Worm (Caenorhabditis elegans) whole organism, early embryonic: ENCODE data around the gene C39B10.4.

Source experiments
- B0310.2 ChIP-seq: sonication (generic microtip); optimal IDR thresholded peaks from 2 replicates; lab custom pipeline; 2016; ENCODE audit warnings: mild to moderate bottlenecking, missing genetic modification characterization, missing compliant biosample characterization
- aly-1 ChIP-seq: sonication (generic microtip); optimal IDR thresholded peaks from 2 replicates; lab custom pipeline; 2016; ENCODE audit warnings: missing genetic modification characterization, missing compliant biosample characterization
- ama-1 ChIP-seq: fragments of 150-350 bp; optimal IDR thresholded peaks from 2 replicates; lab custom pipeline; 2014
- ceh-13 ChIP-seq: fragments of 200-800 bp; sonication (Bioruptor generic); optimal IDR thresholded peaks from 2 replicates; lab custom pipeline; 2018; ENCODE audit warnings: mild to moderate bottlenecking, missing genetic modification characterization, missing compliant biosample characterization
- flt-1 ChIP-seq: fragments of 200-800 bp; sonication (Bioruptor generic); IDR thresholded peaks from 2 replicates; pipeline ENCODE4 v1.3.6; 2022; ENCODE audit warnings: missing genetic modification characterization, missing compliant biosample characterization
- hmbx-1 ChIP-seq: sonication (generic microtip); optimal IDR thresholded peaks from 2 replicates; lab custom pipeline; 2016; ENCODE audit warnings: mild to moderate bottlenecking, missing genetic modification characterization, missing compliant biosample characterization
- hmg-4 ChIP-seq: fragments of 200-800 bp; sonication (Bioruptor generic); optimal IDR thresholded peaks from 2 replicates; lab custom pipeline; 2018; ENCODE audit warnings: mild to moderate bottlenecking, missing genetic modification characterization, missing compliant biosample characterization
- hnd-1 ChIP-seq: sonication (generic microtip); optimal IDR thresholded peaks from 2 replicates; lab custom pipeline; 2016; ENCODE audit warnings: missing genetic modification characterization, missing compliant biosample characterization
- tbx-37 ChIP-seq: fragments of 200-800 bp; sonication (Bioruptor generic); conservative IDR thresholded peaks from 2 replicates; pipeline ENCODE4 v1.3.6; 2022; ENCODE audit warnings: missing genetic modification reagents, missing genetic modification characterization, missing compliant biosample characterization

- TF ChIP-seq hmg-4 (GFP tag; lab: Kevin White, UChicago): peak; percentile 65
- TF ChIP-seq hnd-1: no peak
- TF ChIP-seq ceh-13 (GFP tag; lab: Kevin White, UChicago): no peak
- TF ChIP-seq tbx-37 (GFP tag; lab: Robert Waterston, UW): no peak
- TF ChIP-seq ama-1 (lab: Kevin White, UChicago): no peak
- TF ChIP-seq hmbx-1 (tag; lab: Kevin White, UChicago): no peak
- TF ChIP-seq aly-1 (tag; lab: Kevin White, UChicago): no peak
- no peak for TF ChIP-seq B0310.2
- no peak for TF ChIP-seq flt-1 (GFP tag; lab: Robert Waterston, UW)
These were observed 48.1 kb upstream of the C39B10.4 start, which contains the start of gene pkn-1 for ce11 chrX:10396509-10397292.
